Fruit fly (Drosophila melanogaster): ENCODE data around the gene CG7300.

Gene CG7300

DNA sequence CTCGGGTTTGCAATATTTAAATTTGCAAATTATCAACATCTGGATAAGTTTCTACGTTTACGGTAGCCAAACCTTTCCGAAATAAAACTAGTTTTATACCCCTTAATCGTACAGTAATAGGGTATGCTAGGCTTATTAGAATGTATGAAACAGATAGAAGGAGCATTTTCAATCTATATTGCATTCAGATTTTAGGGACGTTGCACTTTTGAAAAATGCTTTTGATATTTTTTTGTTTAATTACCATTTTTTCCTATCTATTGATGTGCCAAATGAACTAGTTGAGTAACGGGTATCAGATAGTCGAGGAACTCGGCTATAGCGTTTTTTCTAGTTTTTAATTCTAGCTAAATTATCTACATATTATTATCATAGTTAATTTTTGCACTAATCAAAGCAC is 14.9 kb downstream of the CG7300 start (continued):
- TF ChIP-seq vvl (GFP tag; IDR thresholded peaks at IDR 0.05) (0 out of 2 replicates have a peak, but pooled peaks have one; percentile 15), NFAT (GFP tag; IDR thresholded peaks at IDR 0.05) (0 out of 2 replicates have a peak, but pooled peaks have one; percentile 24), CG2678 (tag; optimal IDR thresholded peaks at IDR 0.05) (peak; percentile 30), Meics (GFP tag; optimal IDR thresholded peaks at IDR 0.05) (peak; percentile 26), dan (GFP tag; IDR thresholded peaks at IDR 0.05) (no peak), kah (GFP tag; optimal IDR thresholded peaks at IDR 0.05) (no peak), grau (tag; optimal IDR thresholded peaks at IDR 0.05) (peak; percentile 18), Hsf (GFP tag; optimal IDR thresholded peaks at IDR 0.05) (peak; percentile 14), D19B (GFP tag; optimal IDR thresholded peaks at IDR 0.05) (peak; percentile 86), CG6689 (GFP tag; IDR thresholded peaks at IDR 0.05) (no peak), gro (GFP tag; optimal IDR thresholded peaks at IDR 0.05) (peak; percentile 22), nerfin-1 (tag; optimal IDR thresholded peaks at IDR 0.05) (no peak), row (GFP tag; IDR thresholded peaks at IDR 0.05) (peak; percentile 23; the same call in 1 of the 3 replicates), prd (optimal IDR thresholded peaks at IDR 0.05) (no peak), prd (GFP tag; IDR thresholded peaks at IDR 0.05) (0 out of 3 replicates have a peak, but pooled peaks have one; percentile 11), tio (GFP tag; optimal IDR thresholded peaks at IDR 0.05) (peak; percentile 18), dati (GFP tag; IDR thresholded peaks at IDR 0.05) (no peak), al (GFP tag; IDR thresholded peaks at IDR 0.05) (peak; percentile 5; the same call in 1 of the 2 replicates), Trl (optimal IDR thresholded peaks at IDR 0.05) (no peak), Trl (GFP tag; optimal IDR thresholded peaks at IDR 0.05) (no peak), HHEX (GFP tag; optimal IDR thresholded peaks at IDR 0.05) (no peak)

dm6 chr2L:10682197-10682596 is 15.6 kb downstream of the CG7300 start:
- TF ChIP-seq Vsx1 (GFP tag; optimal IDR thresholded peaks at IDR 0.05) (peak; percentile 12), CG13894 (tag; optimal IDR thresholded peaks at IDR 0.05) (peak; percentile 8), slbo (GFP tag; IDR thresholded peaks at IDR 0.05) (0 out of 2 replicates have a peak, but pooled peaks have one; percentile 16), vvl (GFP tag; IDR thresholded peaks at IDR 0.05) (peak; percentile 69; the same call in 1 of the 2 replicates), CG32532 (GFP tag; IDR thresholded peaks at IDR 0.05) (no peak), chinmo (GFP tag; IDR thresholded peaks at IDR 0.05; ENCODE audit: partially characterized antibody) (0 out of 4 replicates have a peak, but pooled peaks have one; percentile 50), Dref (GFP tag; IDR thresholded peaks at IDR 0.05) (no peak), CG12942 (GFP tag; optimal IDR thresholded peaks at IDR 0.05) (no peak), Sry-δ (GFP tag; optimal IDR thresholded peaks at IDR 0.05) (no peak), CG6654 (GFP tag; optimal IDR thresholded peaks at IDR 0.05) (no peak), abd-A (tag; optimal IDR thresholded peaks at IDR 0.05) (peak; percentile 95), Optix (GFP tag; IDR thresholded peaks at IDR 0.05) (no peak), pros (GFP tag; optimal IDR thresholded peaks at IDR 0.05) (peak; percentile 42), Hr3 (GFP tag; optimal IDR thresholded peaks at IDR 0.05) (no peak)

DNA sequence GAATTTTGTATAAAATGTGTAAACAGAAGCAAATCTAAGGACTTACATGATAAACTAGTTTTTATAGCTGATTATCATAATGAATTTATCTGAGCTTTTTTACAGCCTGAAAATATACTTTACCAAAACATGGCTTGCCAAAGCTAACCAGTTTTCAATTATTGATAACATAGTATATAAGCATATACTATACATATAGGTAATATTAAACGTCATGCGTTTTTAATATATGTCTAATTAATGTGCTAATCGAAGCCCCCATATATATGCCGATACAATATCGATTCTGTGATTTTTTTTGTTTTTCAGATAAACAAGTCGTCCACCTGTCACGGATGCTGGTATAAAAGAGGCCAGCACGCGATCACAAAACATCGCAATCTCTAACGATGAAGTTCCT is 16.2 kb downstream of the CG7300 start, which contains the start of gene CG17107:
CG17107 (plus strand) TSS at position 301 of the 400 bp plus-strand sequence.
- TF ChIP-seq Fer3 (tag; optimal IDR thresholded peaks at IDR 0.05), result no peak
- no peak for TF ChIP-seq CG33213 (GFP tag; optimal IDR thresholded peaks at IDR 0.05)
- TF ChIP-seq ATbp (GFP tag; optimal IDR thresholded peaks at IDR 0.05), result no peak
- no peak for TF ChIP-seq Hey (tag; optimal IDR thresholded peaks at IDR 0.05)
- no peak for TF ChIP-seq CG31365 (tag; optimal IDR thresholded peaks at IDR 0.05)
- TF ChIP-seq Hr51 (GFP tag; optimal IDR thresholded peaks at IDR 0.05), result no peak
- TF ChIP-seq CG17568 (GFP tag; optimal IDR thresholded peaks at IDR 0.05), result no peak
- no peak for TF ChIP-seq CG18476 (GFP tag; optimal IDR thresholded peaks at IDR 0.05)
- TF ChIP-seq BtbVII (GFP tag; optimal IDR thresholded peaks at IDR 0.05), result no peak
- TF ChIP-seq Adf1 (GFP tag; IDR thresholded peaks at IDR 0.05), result no peak
- no peak for TF ChIP-seq Sry-δ (GFP tag; optimal IDR thresholded peaks at IDR 0.05)
- no peak for TF ChIP-seq Spps (tag; optimal IDR thresholded peaks at IDR 0.05)
- TF ChIP-seq CG4707 (GFP tag; optimal IDR thresholded peaks at IDR 0.05), result no peak
